Fruit fly (Drosophila melanogaster) whole organism, embryonic: ENCODE results near the gene CG10947.

Experiments used
- BEAF-32 ChIP-seq: fragments of 200-800 bp; sonication (Bioruptor generic); optimal IDR thresholded peaks from 3 replicates; lab custom pipeline; 2017; ENCODE audit warnings: missing biosample characterization, missing genetic modification characterization, mild to moderate bottlenecking, moderate library complexity, missing genetic modification reagents
- CG11456 ChIP-seq: fragments of 200-800 bp; sonication (Bioruptor generic); IDR thresholded peaks from 3 replicates; pipeline ENCODE4 v1.3.6; 2022; ENCODE audit warnings: missing biosample characterization, missing genetic modification characterization
- CG12155 ChIP-seq: fragments of 200-800 bp; sonication (Bioruptor generic); optimal IDR thresholded peaks from 3 replicates; lab custom pipeline; 2016; ENCODE audit warnings: missing biosample characterization, missing genetic modification characterization
- CG13287 ChIP-seq: fragments of 200-800 bp; sonication (Bioruptor generic); IDR thresholded peaks from 2 replicates; pipeline ENCODE4 v1.3.6; 2022; ENCODE audit warnings: missing biosample characterization, missing genetic modification characterization; ENCODE audit not compliant: partially characterized antibody
- CG13894 ChIP-seq: fragments of 200-800 bp; sonication (Bioruptor generic); optimal IDR thresholded peaks from 3 replicates; lab custom pipeline; 2018; ENCODE audit warnings: missing biosample characterization, mild to moderate bottlenecking, missing genetic modification characterization, moderate library complexity
- CG15479 ChIP-seq: fragments of 200-800 bp; sonication (Bioruptor generic); optimal IDR thresholded peaks from 3 replicates; lab custom pipeline; 2019; ENCODE audit warnings: missing biosample characterization, mild to moderate bottlenecking, missing genetic modification characterization, moderate library complexity
- CG15514 ChIP-seq: fragments of 200-800 bp; sonication (Bioruptor generic); optimal IDR thresholded peaks from 3 replicates; lab custom pipeline; 2017; ENCODE audit warnings: missing biosample characterization, missing genetic modification characterization, mild to moderate bottlenecking, moderate library complexity, missing genetic modification reagents
- CG17328 ChIP-seq: fragments of 200-800 bp; sonication (Bioruptor generic); IDR thresholded peaks from 2 replicates; pipeline ENCODE4 v1.3.6; 2022; ENCODE audit warnings: missing biosample characterization, missing genetic modification characterization
- CG2116 ChIP-seq: fragments of 200-800 bp; sonication (Bioruptor generic); optimal IDR thresholded peaks from 3 replicates; lab custom pipeline; 2018; ENCODE audit warnings: missing biosample characterization, mild to moderate bottlenecking, missing genetic modification characterization
- CG2712 ChIP-seq: fragments of 200-800 bp; optimal IDR thresholded peaks from 3 replicates; lab custom pipeline; 2019; ENCODE audit warnings: missing biosample characterization, mild to moderate bottlenecking, missing genetic modification characterization, moderate library complexity
- CG5180 ChIP-seq: fragments of 200-800 bp; sonication (Bioruptor generic); optimal IDR thresholded peaks from 3 replicates; lab custom pipeline; 2017; ENCODE audit warnings: missing biosample characterization, missing genetic modification characterization, mild to moderate bottlenecking, moderate library complexity, missing genetic modification reagents
- CG6175 ChIP-seq: fragments of 200-800 bp; sonication (Bioruptor generic); IDR thresholded peaks from 3 replicates; pipeline ENCODE4 v1.3.6; 2022; ENCODE audit warnings: missing biosample characterization, missing genetic modification characterization
- CG7963 ChIP-seq: fragments of 200-800 bp; sonication (Bioruptor generic); IDR thresholded peaks from 3 replicates; pipeline ENCODE4 v1.3.6; 2022; ENCODE audit warnings: missing biosample characterization, missing genetic modification characterization; ENCODE audit not compliant: partially characterized antibody
- CG8290 ChIP-seq, 3 experiments: fragments of 200-800 bp; sonication (Bioruptor generic); optimal IDR thresholded peaks; 2 replicates each; lab custom pipeline; 2016 to 2019; ENCODE audit warnings: missing biosample characterization in 3 of 3, missing genetic modification characterization in 3 of 3, mild to moderate bottlenecking in 2 of 3, moderate library complexity in 1 of 3
- CTCF ChIP-seq: fragments of 200-800 bp; sonication (Bioruptor generic); optimal IDR thresholded peaks from 2 replicates; lab custom pipeline; 2017; ENCODE audit warnings: missing biosample characterization, mild to moderate bottlenecking, missing genetic modification characterization, moderate library complexity
- Deaf1 ChIP-seq: fragments of 200-800 bp; optimal IDR thresholded peaks from 3 replicates; lab custom pipeline; 2019; ENCODE audit warnings: missing biosample characterization, mild to moderate bottlenecking, missing genetic modification characterization, moderate library complexity
- Doc3 ChIP-seq: fragments of 200-800 bp; sonication (Bioruptor generic); IDR thresholded peaks from 3 replicates; pipeline ENCODE4 v1.3.6; 2022; ENCODE audit warnings: missing biosample characterization, missing genetic modification characterization; ENCODE audit not compliant: partially characterized antibody
- Dp ChIP-seq: fragments of 200-800 bp; sonication (Bioruptor generic); optimal IDR thresholded peaks from 2 replicates; lab custom pipeline; 2018; ENCODE audit warnings: missing biosample characterization, mild to moderate bottlenecking, missing genetic modification characterization, moderate library complexity
- Dref ChIP-seq: fragments of 200-800 bp; sonication (Bioruptor generic); IDR thresholded peaks from 2 replicates; pipeline ENCODE4 v1.3.6; 2022; ENCODE audit warnings: missing biosample characterization, missing genetic modification characterization
- E2f2 ChIP-seq: fragments of 200-800 bp; sonication (Bioruptor generic); IDR thresholded peaks from 2 replicates; pipeline ENCODE4 v1.3.6; 2022; ENCODE audit warnings: missing biosample characterization, missing genetic modification characterization
- Ets65A ChIP-seq: fragments of 200-800 bp; sonication (Bioruptor generic); peaks from one replicate; lab custom pipeline; 2016; ENCODE audit warnings: missing biosample characterization, missing genetic modification characterization
- GATAe ChIP-seq: fragments of 200-800 bp; sonication (Bioruptor generic); conservative IDR thresholded peaks from 2 replicates; pipeline ENCODE4 v1.3.6; 2022; ENCODE audit warnings: missing biosample characterization, missing genetic modification characterization
- HLH4C ChIP-seq: fragments of 200-800 bp; sonication (Bioruptor generic); IDR thresholded peaks from 3 replicates; pipeline ENCODE4 v1.3.6; 2022; ENCODE audit warnings: missing biosample characterization, missing genetic modification characterization; ENCODE audit not compliant: partially characterized antibody
- Lim3 ChIP-seq: fragments of 200-800 bp; sonication (Bioruptor generic); IDR thresholded peaks from 2 replicates; pipeline ENCODE4 v1.3.6; 2022; ENCODE audit warnings: missing biosample characterization, missing genetic modification characterization
- Med ChIP-seq: fragments of 200-800 bp; sonication (Bioruptor generic); peaks from one replicate; lab custom pipeline; 2016; ENCODE audit warnings: missing biosample characterization, missing genetic modification characterization, mild to moderate bottlenecking, inconsistent platforms, moderate library complexity
- NK7.1 ChIP-seq: fragments of 200-800 bp; sonication (Bioruptor generic); optimal IDR thresholded peaks from 3 replicates; lab custom pipeline; 2016; ENCODE audit warnings: missing biosample characterization, missing genetic modification characterization
- Sry-δ ChIP-seq: fragments of 200-800 bp; sonication (Bioruptor generic); optimal IDR thresholded peaks from 2 replicates; lab custom pipeline; 2016; ENCODE audit warnings: missing biosample characterization, missing genetic modification characterization
- btn ChIP-seq: fragments of 200-800 bp; sonication (Bioruptor generic); optimal IDR thresholded peaks from 2 replicates; lab custom pipeline; 2016; ENCODE audit warnings: missing biosample characterization, missing genetic modification characterization
- chinmo ChIP-seq: fragments of 200-800 bp; sonication (Bioruptor generic); IDR thresholded peaks from 4 replicates; pipeline ENCODE4 v1.3.6; 2022; ENCODE audit warnings: missing biosample characterization, missing genetic modification characterization; ENCODE audit not compliant: partially characterized antibody
- en ChIP-seq: fragments of 200-800 bp; sonication (Bioruptor generic); optimal IDR thresholded peaks from 2 replicates; lab custom pipeline; 2016; ENCODE audit warnings: missing biosample characterization, missing genetic modification characterization
- ewg ChIP-seq: fragments of 200-800 bp; sonication (Bioruptor generic); optimal IDR thresholded peaks from 3 replicates; lab custom pipeline; 2017; ENCODE audit warnings: mild to moderate bottlenecking, missing biosample characterization, missing genetic modification reagents, missing genetic modification characterization
- gsb ChIP-seq: fragments of 200-800 bp; sonication (Bioruptor generic); IDR thresholded peaks from 2 replicates; pipeline ENCODE4 v1.3.6; 2022; ENCODE audit warnings: missing biosample characterization, missing genetic modification characterization
- phol ChIP-seq: fragments of 200-800 bp; sonication (Bioruptor generic); optimal IDR thresholded peaks from 3 replicates; lab custom pipeline; 2018; ENCODE audit warnings: missing biosample characterization, mild to moderate bottlenecking, missing genetic modification characterization, moderate library complexity
- pzg ChIP-seq: fragments of 200-800 bp; sonication (Bioruptor generic); optimal IDR thresholded peaks from 3 replicates; lab custom pipeline; 2018; ENCODE audit warnings: missing biosample characterization, mild to moderate bottlenecking, missing genetic modification characterization, moderate library complexity
- scrt ChIP-seq: fragments of 200-800 bp; sonication (Bioruptor generic); optimal IDR thresholded peaks from 2 replicates; lab custom pipeline; 2018; ENCODE audit warnings: missing biosample characterization, mild to moderate bottlenecking, missing genetic modification characterization, moderate library complexity
- stwl ChIP-seq: fragments of 200-800 bp; sonication (Bioruptor generic); optimal IDR thresholded peaks from 3 replicates; lab custom pipeline; 2018; ENCODE audit warnings: missing biosample characterization, mild to moderate bottlenecking, missing genetic modification characterization, moderate library complexity
- tx ChIP-seq: fragments of 200-800 bp; sonication (Bioruptor generic); optimal IDR thresholded peaks from 2 replicates; lab custom pipeline; 2016; ENCODE audit warnings: missing biosample characterization, missing genetic modification characterization

The CG10947 gene

dm6 chr2L:20427401-20427800 is 12.8 kb upstream of the CG10947 start (continued):
- TF ChIP-seq CG7963 (peak; percentile 63; the same call in 1 of the 3 replicates), NK7.1 (GFP tag; lab: Kevin White, UChicago) (no peak), HLH4C (peak; percentile 87), stwl (peak; percentile 26), E2f2 (GFP tag; lab: Robert Waterston, UW) (peak; percentile 90), Doc3 (GFP tag; lab: Robert Waterston, UW) (peak; percentile 82), CG15479 (GFP tag; lab: Kevin White, UChicago) (no peak)

dm6 chr2L:20425854-20426396 is 11.3 kb upstream of the CG10947 start, which contains the start of gene CG31688:
Gene CG31688 (plus strand): TSS chr2L:20426199.
- TF ChIP-seq gsb (GFP tag; lab: Robert Waterston, UW) (no peak), pzg (GFP tag; lab: Kevin White, UChicago) (peak; percentile 60), CG11456 (GFP tag; lab: Robert Waterston, UW) (0 out of 3 replicates have a peak, but pooled peaks have one; percentile 18), CG13287 (GFP tag; lab: Robert Waterston, UW) (peak; percentile 13; the same call in 1 of the 2 replicates), Deaf1 (tag; lab: Kevin White, UChicago) (peak; percentile 72), CG2712 (tag; lab: Kevin White, UChicago) (peak; percentile 97), GATAe (GFP tag; lab: Robert Waterston, UW) (no peak), Sry-δ (peak; percentile 22), tx (GFP tag; lab: Kevin White, UChicago) (no peak), Med (GFP tag; lab: Kevin White, UChicago) (peak; percentile 59), CG12155 (GFP tag; lab: Kevin White, UChicago) (peak; percentile 99), E2f2 (GFP tag; lab: Robert Waterston, UW) (peak; percentile 72), CG8290 (GFP tag; optimal IDR thresholded peaks at IDR 0.05; lab: Kevin White, UChicago) (no peak), CG8290 (tag; optimal IDR thresholded peaks at IDR 0.05; lab: Kevin White, UChicago) (peak in 1 of 2 experiments; percentile 13), CG17328 (0 out of 2 replicates have a peak, but pooled peaks have one; percentile 28), CG15514 (GFP tag; lab: Kevin White, UChicago) (peak; percentile 84), en (no peak), Dp (GFP tag; lab: Kevin White, UChicago) (peak; percentile 64), btn (no peak), Ets65A (GFP tag; lab: Kevin White, UChicago) (peak; percentile 67), scrt (peak; percentile 10), CG5180 (GFP tag; lab: Kevin White, UChicago) (peak; percentile 18), CG13894 (tag; lab: Kevin White, UChicago) (peak; percentile 72), ewg (GFP tag; lab: Kevin White, UChicago) (peak; percentile 100), phol (peak; percentile 32), chinmo (GFP tag; lab: Robert Waterston, UW) (0 out of 4 replicates have a peak, but pooled peaks have one; percentile 61), CTCF (GFP tag; lab: Kevin White, UChicago) (peak; percentile 91), Lim3 (GFP tag; lab: Robert Waterston, UW) (no peak), BEAF-32 (GFP tag; lab: Kevin White, UChicago) (peak; percentile 15), Dref (GFP tag; lab: Robert Waterston, UW) (peak; percentile 39)

- 0 out of 2 replicates have a peak, but pooled peaks have one; percentile 15 for TF ChIP-seq CG17328
- no peak for TF ChIP-seq CG2116 (GFP tag; lab: Kevin White, UChicago)
- TF ChIP-seq CG6175: no peak
Observed at dm6 chr2L:20424560-20424959, 10.0 kb upstream of the CG10947 start, which contains the start of gene CG15130. Gene CG15130 (minus strand): TSS chr2L:20424660.
